Worm (Caenorhabditis elegans): ENCODE data around the gene C56G2.15.

DNA sequence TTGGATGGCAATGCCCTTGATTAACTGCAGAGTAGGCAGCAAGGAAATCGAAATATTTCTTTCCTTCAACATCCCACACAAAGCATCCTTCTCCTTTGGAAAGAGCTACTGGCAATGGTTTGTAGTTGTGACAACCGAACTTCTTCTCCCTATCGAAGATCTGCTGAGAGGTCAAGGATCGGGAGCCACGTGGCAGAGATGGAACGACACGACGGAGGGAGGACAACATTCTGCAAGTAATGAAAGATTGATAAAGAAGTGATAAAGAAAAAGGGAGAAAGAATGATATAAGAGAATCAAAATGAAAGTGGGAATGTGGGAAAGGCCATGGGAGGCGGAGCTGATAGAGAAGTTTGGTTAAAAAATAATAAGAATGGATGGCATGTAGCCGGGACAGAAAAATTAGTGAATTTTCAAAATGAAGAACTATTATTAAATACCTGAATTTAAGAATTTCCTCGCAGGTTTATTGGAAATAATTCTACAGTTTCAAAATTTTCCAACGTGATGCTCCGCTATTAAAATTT lies 28.1 kb upstream of the C56G2.15 start, which contains the start of gene oatr-1:
- TF ChIP-seq nhr-11 (tag; optimal IDR thresholded peaks at IDR 0.05) (no peak), ceh-16 (tag; optimal IDR thresholded peaks at IDR 0.05) (no peak), zag-1 (tag; optimal IDR thresholded peaks at IDR 0.05) (no peak), nhr-129 (tag; optimal IDR thresholded peaks at IDR 0.05) (no peak), ztf-11 (tag; optimal IDR thresholded peaks at IDR 0.05) (no peak)
